Fruit fly (Drosophila melanogaster) whole organism, embryonic: Measurements from ENCODE around the gene CG14511.

Experiments used
- Bteb2 ChIP-seq: fragments of 200-800 bp; sonication (Bioruptor generic); optimal IDR thresholded peaks from 2 replicates; lab custom pipeline; 2016; ENCODE audit warnings: missing biosample characterization, missing genetic modification characterization
- CG18476 ChIP-seq: fragments of 200-800 bp; sonication (Bioruptor generic); optimal IDR thresholded peaks from 2 replicates; lab custom pipeline; 2016; ENCODE audit warnings: missing biosample characterization, mild to moderate bottlenecking, missing genetic modification characterization
- CG3838 ChIP-seq: fragments of 200-800 bp; sonication (Bioruptor generic); optimal IDR thresholded peaks from 3 replicates; lab custom pipeline; 2016; ENCODE audit warnings: missing biosample characterization, missing genetic modification characterization
- CG43689 ChIP-seq: fragments of 200-800 bp; sonication (Bioruptor generic); IDR thresholded peaks from 2 replicates; pipeline ENCODE4 v1.3.6; 2022; ENCODE audit warnings: missing biosample characterization, missing genetic modification characterization
- CG7786 ChIP-seq: fragments of 200-800 bp; sonication (Bioruptor generic); optimal IDR thresholded peaks from 2 replicates; lab custom pipeline; 2016; ENCODE audit warnings: missing biosample characterization, missing genetic modification characterization
- CG8290 ChIP-seq, 3 experiments: fragments of 200-800 bp; sonication (Bioruptor generic); optimal IDR thresholded peaks; 2 replicates each; lab custom pipeline; 2016 to 2019; ENCODE audit warnings: missing biosample characterization in 3 of 3, missing genetic modification characterization in 3 of 3, mild to moderate bottlenecking in 2 of 3, moderate library complexity in 1 of 3
- CTCF ChIP-seq: fragments of 200-800 bp; sonication (Bioruptor generic); optimal IDR thresholded peaks from 2 replicates; lab custom pipeline; 2017; ENCODE audit warnings: missing biosample characterization, mild to moderate bottlenecking, missing genetic modification characterization, moderate library complexity
- HLH4C ChIP-seq: fragments of 200-800 bp; sonication (Bioruptor generic); IDR thresholded peaks from 3 replicates; pipeline ENCODE4 v1.3.6; 2022; ENCODE audit warnings: missing biosample characterization, missing genetic modification characterization; ENCODE audit not compliant: partially characterized antibody
- dm ChIP-seq: fragments of 200-800 bp; sonication (Bioruptor generic); optimal IDR thresholded peaks from 3 replicates; lab custom pipeline; 2016; ENCODE audit warnings: missing biosample characterization, missing genetic modification characterization
- kni ChIP-seq: fragments of 200-800 bp; sonication (Bioruptor generic); optimal IDR thresholded peaks from 3 replicates; lab custom pipeline; 2017; ENCODE audit warnings: mild to moderate bottlenecking, missing biosample characterization, missing genetic modification reagents, missing genetic modification characterization
- sob ChIP-seq: fragments of 200-800 bp; sonication (Bioruptor generic); IDR thresholded peaks from 2 replicates; pipeline ENCODE4 v1.3.6; 2022; ENCODE audit warnings: missing biosample characterization, missing genetic modification characterization
- ttk ChIP-seq: fragments of 200-800 bp; sonication (Bioruptor generic); IDR thresholded peaks from 2 replicates; pipeline ENCODE4 v2.1.2; 2022; ENCODE audit warnings: missing biosample characterization, missing genetic modification characterization

dm6 chr3R:29098022-29098421 is 48.7 kb downstream of the CG14511 start:
- TF ChIP-seq ttk (GFP tag; lab: Robert Waterston, UW) (no peak), CG7786 (GFP tag; lab: Kevin White, UChicago) (no peak), CG8290 (GFP tag; optimal IDR thresholded peaks at IDR 0.05; lab: Kevin White, UChicago) (no peak), CG8290 (tag; optimal IDR thresholded peaks at IDR 0.05; lab: Kevin White, UChicago) (no peak), kni (GFP tag; lab: Kevin White, UChicago) (no peak), CG3838 (GFP tag; lab: Kevin White, UChicago) (no peak), CTCF (GFP tag; lab: Kevin White, UChicago) (no peak), Bteb2 (no peak), dm (GFP tag; lab: Kevin White, UChicago) (no peak), sob (GFP tag; lab: Robert Waterston, UW) (no peak), HLH4C (GFP tag; lab: Robert Waterston, UW) (no peak), CG43689 (GFP tag; lab: Robert Waterston, UW) (no peak), CG18476 (no peak)
